Worm (Caenorhabditis elegans): ENCODE data around the gene clec-133.

Gene clec-133

ce11 chrII:3578121-3578520 lies at the start of gene clec-133:
Gene clec-133 (plus strand): TSS chrII:3578421.
- TF ChIP-seq unc-62 (GFP tag; optimal IDR thresholded peaks at IDR 0.05) = no peak

- no peak for TF ChIP-seq unc-62 (GFP tag; optimal IDR thresholded peaks at IDR 0.05)
Measured at ce11 chrII:3540151-3540550, 38.1 kb upstream of the clec-133 start.

ce11 chrII:3546381-3546931 lies 31.8 kb upstream of the clec-133 start, which contains the start of gene apd-3:
Gene apd-3 (minus strand): TSS chrII:3546431.
- TF ChIP-seq unc-62 (GFP tag; optimal IDR thresholded peaks at IDR 0.05) = no peak

ce11 chrII:3547282-3547681 lies 30.9 kb upstream of the clec-133 start:
- TF ChIP-seq unc-62 (GFP tag; optimal IDR thresholded peaks at IDR 0.05) = no peak

- TF ChIP-seq unc-62 (GFP tag; optimal IDR thresholded peaks at IDR 0.05) = no peak
Measured at ce11 chrII:3550352-3550751, 27.9 kb upstream of the clec-133 start, which contains the start of gene W10G11.19. Gene W10G11.19 (plus strand): TSS chrII:3550652.

ce11 chrII:3553453-3553852 lies 24.8 kb upstream of the clec-133 start, which contains the start of gene dnc-3:
Gene dnc-3 (plus strand): TSS chrII:3553724.
- no peak for TF ChIP-seq unc-62 (GFP tag; optimal IDR thresholded peaks at IDR 0.05)

- no peak for TF ChIP-seq unc-62 (GFP tag; optimal IDR thresholded peaks at IDR 0.05)
Measured at ce11 chrII:3554673-3555072, 23.5 kb upstream of the clec-133 start.

ce11 chrII:3555281-3555680 lies 22.9 kb upstream of the clec-133 start:
- TF ChIP-seq unc-62 (GFP tag; optimal IDR thresholded peaks at IDR 0.05) = no peak

- TF ChIP-seq unc-62 (GFP tag; optimal IDR thresholded peaks at IDR 0.05) = no peak
Measured at ce11 chrII:3556584-3556983, 21.6 kb upstream of the clec-133 start.

ce11 chrII:3557417-3557816 lies 20.8 kb upstream of the clec-133 start, which contains the start of gene lgc-45:
Gene lgc-45 (plus strand): TSS chrII:3557472.
- no peak for TF ChIP-seq unc-62 (GFP tag; optimal IDR thresholded peaks at IDR 0.05)

- TF ChIP-seq unc-62 (GFP tag; optimal IDR thresholded peaks at IDR 0.05) = no peak
Measured at ce11 chrII:3560592-3560991, 17.6 kb upstream of the clec-133 start, which contains the start of gene W10G11.1. Gene W10G11.1 (minus strand): TSS chrII:3560692.

- TF ChIP-seq unc-62 (GFP tag; optimal IDR thresholded peaks at IDR 0.05) = no peak
Measured at ce11 chrII:3561561-3561960, 16.7 kb upstream of the clec-133 start, which contains the start of gene W10G11.2. Gene W10G11.2 (minus strand): TSS chrII:3561661.

- TF ChIP-seq unc-62 (GFP tag; optimal IDR thresholded peaks at IDR 0.05) = no peak
Measured at ce11 chrII:3562419-3562818, 15.8 kb upstream of the clec-133 start, which contains the start of gene W10G11.3. Gene W10G11.3 (minus strand): TSS chrII:3562519.

- no peak for TF ChIP-seq unc-62 (GFP tag; optimal IDR thresholded peaks at IDR 0.05)
Measured at ce11 chrII:3567066-3567465, 11.2 kb upstream of the clec-133 start.

ce11 chrII:3569118-3569517 lies 9.1 kb upstream of the clec-133 start, which contains the start of gene clec-127:
Gene clec-127 (minus strand): TSS chrII:3569218.
- TF ChIP-seq unc-62 (GFP tag; optimal IDR thresholded peaks at IDR 0.05) = no peak

ce11 chrII:3570927-3571538 lies 7.2 kb upstream of the clec-133 start, which contains the start of the genes clec-128 and clec-129:
Gene clec-128 (minus strand): TSS chrII:3571027.
Gene clec-129 (plus strand): TSS chrII:3571488.
- no peak for TF ChIP-seq unc-62 (GFP tag; optimal IDR thresholded peaks at IDR 0.05)

ce11 chrII:3573255-3573654 lies 5.0 kb upstream of the clec-133 start, which contains the start of gene clec-130:
Gene clec-130 (plus strand): TSS chrII:3573555.
- TF ChIP-seq unc-62 (GFP tag; optimal IDR thresholded peaks at IDR 0.05) = no peak

Data from whole organism, dauer.